Worm (Caenorhabditis elegans): ENCODE data around the gene M88.4.

Gene M88.4

DNA sequence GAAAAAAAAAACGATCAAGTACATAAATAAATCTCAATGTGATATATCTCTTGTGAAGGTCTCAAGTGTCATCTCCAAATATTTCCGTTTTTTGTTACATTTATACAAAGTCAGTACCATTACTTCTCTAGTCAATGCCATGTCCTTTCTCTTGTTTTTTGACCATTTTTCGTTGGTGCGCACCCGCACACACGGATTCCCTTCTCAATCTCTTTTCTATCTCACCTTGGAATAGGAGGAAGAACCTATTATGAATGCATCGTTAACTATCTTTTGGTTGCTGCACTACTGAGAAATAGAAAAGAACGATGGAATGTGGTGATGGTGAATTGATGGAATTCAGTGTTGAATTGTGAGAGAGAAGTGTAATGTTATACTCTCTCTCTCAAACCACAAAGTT is 31.1 kb upstream of the M88.4 start:
- TF ChIP-seq daf-16 (GFP tag; optimal IDR thresholded peaks at IDR 0.05) (no peak), daf-16 (tag; optimal IDR thresholded peaks at IDR 0.05) (no peak)

DNA sequence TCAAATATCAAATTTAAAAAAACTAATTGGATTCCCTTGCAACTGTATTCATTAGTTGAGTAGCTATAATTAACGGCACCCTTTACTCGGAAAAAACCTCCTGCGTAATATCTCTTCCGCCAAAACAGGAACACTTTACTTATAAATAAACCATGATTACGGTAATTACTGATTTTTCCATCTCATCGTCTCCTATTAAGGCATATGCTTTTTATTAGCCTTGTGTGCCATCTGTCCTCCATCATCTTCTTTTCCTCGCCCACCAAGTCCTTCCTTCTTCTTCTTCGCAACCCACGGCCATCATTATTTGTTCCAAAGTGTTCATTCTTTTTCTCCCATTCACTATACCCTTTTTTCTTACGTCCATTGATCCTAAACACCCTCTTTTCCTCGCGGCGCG is 29.4 kb upstream of the M88.4 start:
- TF ChIP-seq unc-62 (GFP tag; optimal IDR thresholded peaks at IDR 0.05 in 1 of 2) (peak in 1 of 2 experiments; percentile 60), unc-62 (tag; optimal IDR thresholded peaks at IDR 0.05) (no peak), lin-29 (GFP tag; IDR thresholded peaks at IDR 0.05) (no peak)

ce11 chrIII:4520057-4520456 is 28.8 kb upstream of the M88.4 start, which contains the start of gene cdh-4:
TSS of gene cdh-4 (plus strand) at chrIII:4520357.
- no peak for TF ChIP-seq madf-5 (GFP tag; IDR thresholded peaks at IDR 0.05)
- no peak for TF ChIP-seq snpc-1.2 (GFP tag; IDR thresholded peaks at IDR 0.05)
- TF ChIP-seq gei-8 (GFP tag; optimal IDR thresholded peaks at IDR 0.05): no peak
- TF ChIP-seq nhr-28 (tag; optimal IDR thresholded peaks at IDR 0.05): no peak
- no peak for TF ChIP-seq zfp-3 (GFP tag; conservative IDR thresholded peaks at IDR 0.05)
- no peak for TF ChIP-seq egl-43 (GFP tag; IDR thresholded peaks at IDR 0.05)
- no peak for TF ChIP-seq hmg-1.1 (GFP tag; IDR thresholded peaks at IDR 0.05)
- no peak for TF ChIP-seq nhr-77 (tag; optimal IDR thresholded peaks at IDR 0.05)
- TF ChIP-seq nhr-48 (tag; optimal IDR thresholded peaks at IDR 0.05): no peak
- no peak for TF ChIP-seq zip-11 (GFP tag; IDR thresholded peaks at IDR 0.05)
- TF ChIP-seq nhr-6 (tag; optimal IDR thresholded peaks at IDR 0.05): no peak
- TF ChIP-seq unc-39 (tag; optimal IDR thresholded peaks at IDR 0.05): no peak
- TF ChIP-seq F10B5.3 (tag; optimal IDR thresholded peaks at IDR 0.05): no peak
- no peak for TF ChIP-seq snpc-4 (tag; optimal IDR thresholded peaks at IDR 0.05)
- no peak for TF ChIP-seq sdz-12 (GFP tag; optimal IDR thresholded peaks at IDR 0.05)
- no peak for TF ChIP-seq nhr-41 (GFP tag; IDR thresholded peaks at IDR 0.05)
- no peak for TF ChIP-seq F44E2.7 (GFP tag; IDR thresholded peaks at IDR 0.05)

DNA sequence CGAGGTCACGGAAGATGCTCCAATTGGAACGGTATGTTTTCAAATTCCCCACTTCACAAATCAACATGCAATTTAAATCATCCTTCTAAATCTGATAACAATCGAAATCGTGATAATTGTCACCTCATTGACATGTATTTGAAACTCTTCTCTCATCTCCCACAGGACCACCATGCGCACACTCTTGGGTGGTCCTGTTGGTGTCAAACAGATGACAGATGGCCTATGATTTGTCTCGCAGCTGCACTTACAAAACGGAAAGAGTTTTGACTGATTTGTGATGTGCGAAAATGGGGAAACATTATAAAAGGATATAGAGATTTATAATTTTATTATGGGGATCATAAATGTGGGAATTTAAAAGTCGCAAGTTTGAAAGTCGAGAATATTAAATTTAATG is 25.4 kb upstream of the M88.4 start:
- TF ChIP-seq ceh-62 (tag; optimal IDR thresholded peaks at IDR 0.05) (no peak), tra-1 (GFP tag; IDR thresholded peaks at IDR 0.05) (no peak), unc-62 (GFP tag; optimal IDR thresholded peaks at IDR 0.05 in 1 of 2) (peak in 1 of 2 experiments; percentile 89), unc-62 (tag; optimal IDR thresholded peaks at IDR 0.05) (no peak)

- TF ChIP-seq fkh-10 (GFP tag; optimal IDR thresholded peaks at IDR 0.05): no peak
- no peak for TF ChIP-seq nhr-6 (tag; optimal IDR thresholded peaks at IDR 0.05)
- no peak for TF ChIP-seq hlh-11 (tag; optimal IDR thresholded peaks at IDR 0.05)
- TF ChIP-seq mes-2 (tag; optimal IDR thresholded peaks at IDR 0.05; ENCODE audit: poor library complexity, severe bottlenecking): no peak
- TF ChIP-seq tra-1 (GFP tag; IDR thresholded peaks at IDR 0.05): no peak
- no peak for TF ChIP-seq lir-3 (tag; optimal IDR thresholded peaks at IDR 0.05)
- no peak for TF ChIP-seq sdz-12 (GFP tag; optimal IDR thresholded peaks at IDR 0.05)
- no peak for TF ChIP-seq Y48G9A.11 (GFP tag; IDR thresholded peaks at IDR 0.05)
- no peak for TF ChIP-seq gei-8 (GFP tag; optimal IDR thresholded peaks at IDR 0.05)
- no peak for TF ChIP-seq nhr-76 (tag; optimal IDR thresholded peaks at IDR 0.05)
- no peak for TF ChIP-seq Y105C5A.15 (GFP tag; IDR thresholded peaks at IDR 0.05)
- TF ChIP-seq ceh-28 (tag; optimal IDR thresholded peaks at IDR 0.05): no peak
- no peak for TF ChIP-seq daf-12 (tag; optimal IDR thresholded peaks at IDR 0.05)
Measured at ce11 chrIII:4524071-4524470, 24.8 kb upstream of the M88.4 start.

- TF ChIP-seq unc-62 (GFP tag; optimal IDR thresholded peaks at IDR 0.05 in 1 of 2): peak in 1 of 2 experiments; percentile 92
- no peak for TF ChIP-seq unc-62 (tag; optimal IDR thresholded peaks at IDR 0.05)
- TF ChIP-seq aha-1 (tag): peak; percentile 5
- no peak for TF ChIP-seq lin-29 (GFP tag; IDR thresholded peaks at IDR 0.05)
Measured at ce11 chrIII:4525998-4526397, 22.8 kb upstream of the M88.4 start.

Data from whole organism, L4 larva.